Worm (Caenorhabditis elegans): ENCODE measurements around the gene tth-1.

Gene tth-1

ce11 chrX:8423633-8424032, at the start of gene tth-1:
tth-1 (minus strand) TSS chrX:8423733.
- TF ChIP-seq peb-1 (tag; optimal IDR thresholded peaks at IDR 0.05) (no peak), unc-39 (tag; optimal IDR thresholded peaks at IDR 0.05) (no peak), elt-3 (tag; optimal IDR thresholded peaks at IDR 0.05) (no peak), skn-1 (tag; optimal IDR thresholded peaks at IDR 0.05) (no peak), nhr-10 (tag; optimal IDR thresholded peaks at IDR 0.05) (no peak), sem-4 (tag; optimal IDR thresholded peaks at IDR 0.05) (no peak)

ce11 chrX:8470126-8470772, 46.7 kb upstream of the tth-1 start, which contains the start of gene mec-10:
mec-10 (minus strand) TSS chrX:8470314.
- TF ChIP-seq fos-1 (tag; optimal IDR thresholded peaks at IDR 0.05), result peak; percentile 87
- TF ChIP-seq nhr-237 (tag; optimal IDR thresholded peaks at IDR 0.05), result no peak
- no peak for TF ChIP-seq nhr-11 (tag; optimal IDR thresholded peaks at IDR 0.05)
- peak; percentile 65 for TF ChIP-seq sma-9 (GFP tag; optimal IDR thresholded peaks at IDR 0.05)
- no peak for TF ChIP-seq sma-9 (tag; optimal IDR thresholded peaks at IDR 0.05)
- no peak for TF ChIP-seq egl-27 (tag; optimal IDR thresholded peaks at IDR 0.05)
- TF ChIP-seq unc-39 (tag; optimal IDR thresholded peaks at IDR 0.05), result no peak
- no peak for TF ChIP-seq blmp-1 (tag; optimal IDR thresholded peaks at IDR 0.05; ENCODE audit: insufficient read depth)
- TF ChIP-seq ama-1 (optimal IDR thresholded peaks at IDR 0.05), result no peak
- peak; percentile 66 for TF ChIP-seq unc-55 (GFP tag; optimal IDR thresholded peaks at IDR 0.05)
- no peak for TF ChIP-seq ztf-4 (tag; optimal IDR thresholded peaks at IDR 0.05)
- no peak for TF ChIP-seq lin-11 (tag; optimal IDR thresholded peaks at IDR 0.05)
- no peak for TF ChIP-seq F13H6.1 (tag; optimal IDR thresholded peaks at IDR 0.05)
- no peak for TF ChIP-seq nhr-21 (tag; optimal IDR thresholded peaks at IDR 0.05)
- TF ChIP-seq crh-2 (tag; optimal IDR thresholded peaks at IDR 0.05), result peak; percentile 65
- TF ChIP-seq sma-3 (GFP tag; optimal IDR thresholded peaks at IDR 0.05), result peak; percentile 3
- no peak for TF ChIP-seq mdl-1 (tag; optimal IDR thresholded peaks at IDR 0.05)
- TF ChIP-seq gmeb-1 (tag; optimal IDR thresholded peaks at IDR 0.05), result peak; percentile 20
- TF ChIP-seq C34F6.9 (tag; optimal IDR thresholded peaks at IDR 0.05), result no peak
- TF ChIP-seq R02D3.7 (tag; optimal IDR thresholded peaks at IDR 0.05), result no peak
- TF ChIP-seq ceh-82 (tag; optimal IDR thresholded peaks at IDR 0.05), result no peak
- TF ChIP-seq mbf-1 (tag; optimal IDR thresholded peaks at IDR 0.05), result no peak
- no peak for TF ChIP-seq sem-4 (tag; optimal IDR thresholded peaks at IDR 0.05)

DNA sequence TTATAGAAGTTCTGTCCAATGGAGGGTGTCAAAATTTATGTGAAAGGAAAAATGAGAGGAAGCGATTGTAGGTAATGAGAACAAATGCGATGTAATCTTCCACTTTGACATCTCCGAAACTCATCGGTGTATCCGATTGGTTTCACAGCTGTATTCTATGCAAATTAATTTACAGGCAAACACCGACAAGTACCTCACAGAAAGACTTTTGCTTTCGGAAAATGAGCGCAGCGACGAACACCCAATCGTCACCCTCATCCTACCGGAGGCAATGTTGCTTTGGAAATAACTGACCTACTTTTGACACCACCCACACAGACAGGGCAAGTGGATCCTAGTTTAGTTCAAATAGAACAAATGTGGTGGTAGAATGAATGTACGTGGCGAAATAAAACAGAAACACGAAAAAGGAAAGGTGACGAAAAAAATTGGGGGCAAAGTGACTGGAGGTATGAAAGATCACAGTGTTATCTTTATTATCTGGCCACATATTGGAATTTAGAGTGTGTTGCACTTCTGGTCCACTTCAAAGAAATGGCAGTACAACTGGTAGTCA, 40.4 kb upstream of the tth-1 start:
- TF ChIP-seq ama-1 (optimal IDR thresholded peaks at IDR 0.05), result no peak
- no peak for TF ChIP-seq zag-1 (tag; optimal IDR thresholded peaks at IDR 0.05)
- peak; percentile 15 for TF ChIP-seq elt-1 (tag; optimal IDR thresholded peaks at IDR 0.05)
- no peak for TF ChIP-seq ztf-1 (GFP tag; conservative IDR thresholded peaks at IDR 0.05)

- TF ChIP-seq ztf-11 (tag; optimal IDR thresholded peaks at IDR 0.05), result no peak
- no peak for TF ChIP-seq F13H6.1 (tag; optimal IDR thresholded peaks at IDR 0.05)
- TF ChIP-seq mab-5 (tag; optimal IDR thresholded peaks at IDR 0.05), result no peak
- TF ChIP-seq fos-1 (tag; optimal IDR thresholded peaks at IDR 0.05), result peak; percentile 29
- TF ChIP-seq nhr-12 (tag; optimal IDR thresholded peaks at IDR 0.05), result no peak
These were observed 39.6 kb upstream of the tth-1 start, which contains the start of gene F16F9.4 for ce11 chrX:8463085-8463645. F16F9.4 (minus strand) TSS chrX:8463360.

DNA sequence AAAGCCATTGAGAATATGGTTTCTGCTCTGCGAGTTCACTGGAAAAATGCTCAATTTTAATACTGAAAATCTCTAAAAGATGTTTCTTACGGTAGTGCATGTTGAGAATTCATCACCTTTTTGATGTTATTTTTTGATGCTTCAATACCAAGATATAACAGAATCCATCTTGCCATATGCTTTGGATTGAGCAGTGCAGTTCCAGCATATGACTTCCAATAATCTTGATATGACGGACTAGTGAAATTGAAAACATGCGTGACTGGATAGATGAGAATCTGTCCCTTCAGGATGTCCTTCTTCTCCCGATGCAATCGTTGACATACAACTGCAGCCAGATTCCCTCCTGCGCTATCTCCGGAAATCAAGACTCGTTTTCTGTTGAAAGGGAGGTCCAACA, 37.4 kb upstream of the tth-1 start:
- TF ChIP-seq ztf-4 (tag; optimal IDR thresholded peaks at IDR 0.05) (no peak), nhr-77 (tag; optimal IDR thresholded peaks at IDR 0.05) (no peak), nhr-21 (tag; optimal IDR thresholded peaks at IDR 0.05) (no peak), ztf-1 (GFP tag; conservative IDR thresholded peaks at IDR 0.05) (no peak), crh-2 (tag; optimal IDR thresholded peaks at IDR 0.05) (no peak), elt-3 (tag; optimal IDR thresholded peaks at IDR 0.05) (no peak), ama-1 (optimal IDR thresholded peaks at IDR 0.05) (no peak), nhr-12 (tag; optimal IDR thresholded peaks at IDR 0.05) (no peak), sma-9 (GFP tag; optimal IDR thresholded peaks at IDR 0.05) (no peak), sma-9 (tag; optimal IDR thresholded peaks at IDR 0.05) (no peak), nhr-23 (tag; optimal IDR thresholded peaks at IDR 0.05) (no peak), nhr-10 (tag; optimal IDR thresholded peaks at IDR 0.05) (no peak), mab-5 (tag; optimal IDR thresholded peaks at IDR 0.05) (no peak), nhr-25 (tag; optimal IDR thresholded peaks at IDR 0.05) (no peak), C34F6.9 (tag; optimal IDR thresholded peaks at IDR 0.05) (no peak), unc-39 (tag; optimal IDR thresholded peaks at IDR 0.05) (no peak), F13H6.1 (tag; optimal IDR thresholded peaks at IDR 0.05) (no peak), mbf-1 (tag; optimal IDR thresholded peaks at IDR 0.05) (no peak), peb-1 (tag; optimal IDR thresholded peaks at IDR 0.05) (no peak), nhr-129 (tag; optimal IDR thresholded peaks at IDR 0.05) (no peak), mdl-1 (tag; optimal IDR thresholded peaks at IDR 0.05) (no peak)

Measured in whole organism, L2 larva.